Worm (Caenorhabditis elegans) whole organism, L1 larva: ENCODE data around the gene F58H1.7.

Source experiments
- aly-2 ChIP-seq: fragments of 150-350 bp; optimal IDR thresholded peaks from 2 replicates; lab custom pipeline; 2014; ENCODE audit warnings: missing biosample characterization, missing genetic modification characterization
- efl-1 ChIP-seq, 4 experiments: fragments of 150-350 bp; optimal IDR thresholded peaks in 3 of 4; peaks in 1 of 4; 1 replicate in 1 of 4; 2 replicates in 3 of 4; lab custom pipeline; 2014; ENCODE audit warnings: missing biosample characterization in 2 of 4, missing genetic modification characterization in 2 of 4, missing genetic modification reagents in 2 of 4
- efl-3 ChIP-seq: fragments of 200-800 bp; sonication (Bioruptor generic); optimal IDR thresholded peaks from 2 replicates; lab custom pipeline; 2018; ENCODE audit warnings: mild to moderate bottlenecking, missing genetic modification characterization, missing compliant biosample characterization
- ets-5 ChIP-seq: fragments of 200-800 bp; sonication (Bioruptor generic); IDR thresholded peaks from 2 replicates; pipeline ENCODE4 v1.3.6; 2022; ENCODE audit warnings: missing genetic modification characterization, missing compliant biosample characterization
- lin-14 ChIP-seq: fragments of 200-800 bp; sonication (Bioruptor generic); optimal IDR thresholded peaks from 2 replicates; lab custom pipeline; 2018; ENCODE audit warnings: mild to moderate bottlenecking, missing genetic modification characterization, moderate library complexity, missing compliant biosample characterization
- lsy-2 ChIP-seq, 2 experiments: fragments of 150-350 bp; optimal IDR thresholded peaks; 2 replicates each; lab custom pipeline; 2014; ENCODE audit warnings: missing biosample characterization in 2 of 2, missing genetic modification characterization in 2 of 2
- mef-2 ChIP-seq: fragments of 150-350 bp; optimal IDR thresholded peaks from 2 replicates; lab custom pipeline; 2014; ENCODE audit warnings: missing biosample characterization, missing genetic modification characterization
- nhr-71 ChIP-seq: sonication (generic microtip); optimal IDR thresholded peaks from 2 replicates; lab custom pipeline; 2016; ENCODE audit warnings: mild to moderate bottlenecking, missing genetic modification characterization, moderate library complexity, missing compliant biosample characterization
- nhr-85 ChIP-seq: sonication (generic microtip); peaks from one replicate; lab custom pipeline; 2016; ENCODE audit warnings: missing genetic modification characterization, inconsistent platforms, missing compliant biosample characterization
- rnt-1 ChIP-seq: sonication (generic microtip); optimal IDR thresholded peaks from 2 replicates; lab custom pipeline; 2016; ENCODE audit warnings: mild to moderate bottlenecking, missing genetic modification characterization, moderate library complexity, missing compliant biosample characterization
- snpc-4 ChIP-seq: fragments of 150-350 bp; optimal IDR thresholded peaks from 2 replicates; lab custom pipeline; 2014; ENCODE audit warnings: missing biosample characterization, missing genetic modification characterization
- unc-62 ChIP-seq: fragments of 150-350 bp; optimal IDR thresholded peaks from 2 replicates; lab custom pipeline; 2014; ENCODE audit warnings: missing biosample characterization, missing genetic modification reagents, missing genetic modification characterization

The F58H1.7 gene

ce11 chrV:11919639-11920038, 45.0 kb downstream of the F58H1.7 start:
- TF ChIP-seq unc-62 (no peak), nhr-71 (tag; lab: Kevin White, UChicago) (peak; percentile 14), snpc-4 (tag; lab: Kevin White, UChicago) (no peak), rnt-1 (peak; percentile 28), lin-14 (GFP tag; lab: Kevin White, UChicago) (peak; percentile 37)

ce11 chrV:11917186-11917585, 47.4 kb downstream of the F58H1.7 start, which contains the start of gene R31.2:
TSS of gene R31.2 (plus strand) at chrV:11917573.
- TF ChIP-seq nhr-85 (tag; lab: Kevin White, UChicago), result peak; percentile 4
- TF ChIP-seq mef-2, result no peak

ce11 chrV:11913283-11913682, 51.3 kb downstream of the F58H1.7 start:
- TF ChIP-seq efl-3 (no peak), lsy-2 (tag; optimal IDR thresholded peaks at IDR 0.05; lab: Kevin White, UChicago) (no peak), ets-5 (GFP tag; lab: Robert Waterston, UW) (no peak), aly-2 (tag; lab: Kevin White, UChicago) (peak; percentile 48), efl-1 (optimal IDR thresholded peaks at IDR 0.05; lab: Kevin White, UChicago) (no peak), efl-1 (GFP tag; optimal IDR thresholded peaks at IDR 0.05 in 1 of 2; lab: Kevin White, UChicago) (peak in 1 of 2 experiments; percentile 86), mef-2 (no peak)
